Worm (Caenorhabditis elegans) whole organism, L2 larva: Measurements from ENCODE around the gene F47B7.2.

Source experiments
- F13H6.1 ChIP-seq: sonication (generic microtip); optimal IDR thresholded peaks from 2 replicates; lab custom pipeline; 2016; ENCODE audit warnings: missing genetic modification characterization, missing compliant biosample characterization
- alr-1 ChIP-seq: fragments of 150-350 bp; optimal IDR thresholded peaks from 2 replicates; lab custom pipeline; 2014; ENCODE audit warnings: missing biosample characterization, missing genetic modification characterization
- aly-2 ChIP-seq: fragments of 150-350 bp; optimal IDR thresholded peaks from 2 replicates; lab custom pipeline; 2014; ENCODE audit warnings: missing biosample characterization, missing genetic modification characterization
- ama-1 ChIP-seq: fragments of 150-350 bp; optimal IDR thresholded peaks from 2 replicates; lab custom pipeline; 2018; ENCODE audit warnings: inconsistent platforms
- blmp-1 ChIP-seq: sonication (generic microtip); optimal IDR thresholded peaks from 2 replicates; lab custom pipeline; 2017; ENCODE audit warnings: missing genetic modification characterization, mild to moderate bottlenecking, missing compliant biosample characterization, antibody characterized with exemption, moderate library complexity; ENCODE audit not compliant: insufficient read depth
- ceh-16 ChIP-seq: fragments of 150-350 bp; optimal IDR thresholded peaks from 2 replicates; lab custom pipeline; 2014; ENCODE audit warnings: missing biosample characterization, missing genetic modification characterization
- ceh-82 ChIP-seq: fragments of 150-350 bp; optimal IDR thresholded peaks from 2 replicates; lab custom pipeline; 2014; ENCODE audit warnings: missing biosample characterization, missing genetic modification characterization
- crh-2 ChIP-seq: sonication (generic microtip); optimal IDR thresholded peaks from 2 replicates; lab custom pipeline; 2017; ENCODE audit warnings: missing biosample characterization, missing genetic modification characterization
- dmd-4 ChIP-seq: sonication (generic microtip); optimal IDR thresholded peaks from 2 replicates; lab custom pipeline; 2017; ENCODE audit warnings: missing biosample characterization, missing genetic modification characterization
- egl-27 ChIP-seq: sonication (generic microtip); optimal IDR thresholded peaks from 3 replicates; lab custom pipeline; 2017; ENCODE audit warnings: missing biosample characterization, missing genetic modification reagents, missing genetic modification characterization
- elt-1 ChIP-seq: fragments of 150-350 bp; optimal IDR thresholded peaks from 2 replicates; lab custom pipeline; 2014; ENCODE audit warnings: missing biosample characterization, missing genetic modification characterization
- elt-3 ChIP-seq: sonication (generic microtip); optimal IDR thresholded peaks from 2 replicates; lab custom pipeline; 2017; ENCODE audit warnings: missing biosample characterization, missing genetic modification characterization
- fos-1 ChIP-seq: fragments of 150-350 bp; optimal IDR thresholded peaks from 2 replicates; lab custom pipeline; 2014; ENCODE audit warnings: missing biosample characterization, missing genetic modification characterization
- gmeb-1 ChIP-seq: fragments of 150-350 bp; optimal IDR thresholded peaks from 2 replicates; lab custom pipeline; 2014; ENCODE audit warnings: missing biosample characterization, missing genetic modification characterization
- lin-11 ChIP-seq: fragments of 150-350 bp; sonication (generic microtip); optimal IDR thresholded peaks from 2 replicates; lab custom pipeline; 2014; ENCODE audit warnings: missing biosample characterization, missing genetic modification characterization, inconsistent platforms, mixed read lengths
- lin-13 ChIP-seq: fragments of 150-350 bp; optimal IDR thresholded peaks from 2 replicates; lab custom pipeline; 2014; ENCODE audit warnings: missing biosample characterization, missing genetic modification reagents, missing genetic modification characterization
- lsy-2 ChIP-seq, 2 experiments: fragments of 150-350 bp in 1 of 2; sonication (generic microtip) in 1 of 2; optimal IDR thresholded peaks; 2 replicates each; lab custom pipeline; 2014 to 2017; ENCODE audit warnings: missing biosample characterization in 2 of 2, missing genetic modification characterization in 2 of 2
- mab-5 ChIP-seq: fragments of 150-350 bp; optimal IDR thresholded peaks from 2 replicates; lab custom pipeline; 2014; ENCODE audit warnings: missing biosample characterization, missing genetic modification characterization
- mbf-1 ChIP-seq: sonication (generic microtip); optimal IDR thresholded peaks from 2 replicates; lab custom pipeline; 2017; ENCODE audit warnings: missing biosample characterization, missing genetic modification characterization
- mdl-1 ChIP-seq, 2 experiments: fragments of 150-350 bp in 1 of 2; sonication (generic microtip) in 1 of 2; optimal IDR thresholded peaks; 2 replicates each; lab custom pipeline; 2017; ENCODE audit warnings: missing biosample characterization in 2 of 2, missing genetic modification characterization in 2 of 2
- nhr-10 ChIP-seq: sonication (generic microtip); optimal IDR thresholded peaks from 2 replicates; lab custom pipeline; 2017; ENCODE audit warnings: missing biosample characterization, missing genetic modification characterization
- nhr-11 ChIP-seq: fragments of 150-350 bp; optimal IDR thresholded peaks from 2 replicates; lab custom pipeline; 2014; ENCODE audit warnings: missing biosample characterization, missing genetic modification characterization
- nhr-12 ChIP-seq: fragments of 150-350 bp; optimal IDR thresholded peaks from 2 replicates; lab custom pipeline; 2014; ENCODE audit warnings: missing biosample characterization, missing genetic modification characterization
- nhr-129 ChIP-seq: fragments of 150-350 bp; optimal IDR thresholded peaks from 2 replicates; lab custom pipeline; 2014; ENCODE audit warnings: missing biosample characterization, missing genetic modification characterization
- nhr-21 ChIP-seq: fragments of 150-350 bp; optimal IDR thresholded peaks from 2 replicates; lab custom pipeline; 2014; ENCODE audit warnings: missing biosample characterization, missing genetic modification characterization
- nhr-23 ChIP-seq: fragments of 150-350 bp; optimal IDR thresholded peaks from 2 replicates; lab custom pipeline; 2014; ENCODE audit warnings: missing biosample characterization, missing genetic modification reagents, missing genetic modification characterization
- nhr-237 ChIP-seq: fragments of 150-350 bp; optimal IDR thresholded peaks from 2 replicates; lab custom pipeline; 2014; ENCODE audit warnings: missing biosample characterization, missing genetic modification characterization
- nhr-25 ChIP-seq: fragments of 150-350 bp; sonication (generic microtip); optimal IDR thresholded peaks from 3 replicates; lab custom pipeline; 2014; ENCODE audit warnings: missing biosample characterization, missing genetic modification characterization
- nhr-77 ChIP-seq: fragments of 150-350 bp; optimal IDR thresholded peaks from 2 replicates; lab custom pipeline; 2014; ENCODE audit warnings: missing biosample characterization, missing genetic modification characterization
- peb-1 ChIP-seq: fragments of 150-350 bp; optimal IDR thresholded peaks from 2 replicates; lab custom pipeline; 2014; ENCODE audit warnings: missing biosample characterization, missing genetic modification characterization
- sem-4 ChIP-seq: fragments of 150-350 bp; optimal IDR thresholded peaks from 2 replicates; lab custom pipeline; 2014; ENCODE audit warnings: missing biosample characterization, missing genetic modification reagents, missing genetic modification characterization
- skn-1 ChIP-seq: sonication (generic microtip); optimal IDR thresholded peaks from 2 replicates; lab custom pipeline; 2017; ENCODE audit warnings: missing biosample characterization, missing genetic modification characterization
- unc-55 ChIP-seq: fragments of 150-350 bp; sonication (generic microtip); optimal IDR thresholded peaks from 3 replicates; lab custom pipeline; 2014; ENCODE audit warnings: missing biosample characterization, missing genetic modification reagents, missing genetic modification characterization
- unc-62 ChIP-seq: fragments of 150-350 bp; optimal IDR thresholded peaks from 2 replicates; lab custom pipeline; 2014; ENCODE audit warnings: missing biosample characterization, missing genetic modification reagents, missing genetic modification characterization
- zag-1 ChIP-seq: fragments of 150-350 bp; optimal IDR thresholded peaks from 2 replicates; lab custom pipeline; 2014; ENCODE audit warnings: missing biosample characterization, missing genetic modification characterization
- ztf-1 ChIP-seq: fragments of 200-800 bp; sonication (Bioruptor generic); conservative IDR thresholded peaks from 2 replicates; pipeline ENCODE4 v1.3.6; 2022; ENCODE audit warnings: missing genetic modification characterization, missing compliant biosample characterization
- ztf-11 ChIP-seq: sonication (generic microtip); optimal IDR thresholded peaks from 2 replicates; lab custom pipeline; 2017; ENCODE audit warnings: missing biosample characterization, missing genetic modification characterization
- ztf-4 ChIP-seq: fragments of 150-350 bp; optimal IDR thresholded peaks from 2 replicates; lab custom pipeline; 2014; ENCODE audit warnings: missing biosample characterization, missing genetic modification characterization

F47B7.2 gene

DNA sequence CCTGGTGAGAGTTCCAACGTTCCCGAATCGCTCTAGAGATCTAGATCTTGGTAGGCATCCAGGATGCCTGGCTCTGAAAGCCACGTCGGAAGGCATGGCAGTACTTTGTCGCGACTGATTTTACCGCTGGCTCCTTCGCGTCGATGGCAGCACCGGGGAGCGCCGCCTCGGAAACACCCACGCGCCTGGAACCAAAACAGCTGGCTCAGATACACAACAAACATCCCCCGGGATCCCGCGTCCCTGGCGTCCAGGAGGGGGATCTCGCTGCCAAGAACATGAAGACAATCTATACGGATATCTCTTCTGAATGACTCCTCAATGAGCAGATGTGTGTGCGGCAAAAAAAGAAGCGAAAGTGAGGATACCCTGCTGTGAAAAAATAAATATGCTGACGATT, 39.2 kb upstream of the F47B7.2 start:
- TF ChIP-seq F13H6.1 (tag; lab: Kevin White, UChicago) (peak; percentile 18), lsy-2 (tag; optimal IDR thresholded peaks at IDR 0.05; lab: Kevin White, UChicago) (no peak), nhr-12 (tag; lab: Kevin White, UChicago) (no peak), gmeb-1 (no peak), dmd-4 (tag; lab: Kevin White, UChicago) (no peak), egl-27 (tag; lab: Kevin White, UChicago) (no peak)
- TF ChIP-seq, all 48 proteins: peak for 1

DNA sequence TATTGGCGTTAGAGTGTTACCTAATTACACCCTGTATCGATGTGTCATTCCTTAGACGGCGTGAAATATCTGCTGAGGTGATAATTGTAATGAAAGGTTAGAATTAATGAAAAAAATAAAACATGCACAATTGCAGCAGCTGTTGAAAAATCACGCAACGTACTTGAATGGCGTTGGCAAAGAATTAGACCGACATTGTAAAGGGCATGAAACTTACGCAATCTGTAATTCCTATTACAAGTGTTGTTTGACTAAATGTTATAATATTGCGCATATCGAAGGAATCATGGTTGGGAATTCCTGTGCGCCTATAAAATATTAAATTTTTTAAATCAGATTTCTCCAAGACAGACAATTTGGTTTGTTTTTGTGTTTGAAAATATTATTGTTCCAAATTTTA, 38.8 kb upstream of the F47B7.2 start, which contains the start of gene tag-18:
Gene tag-18, minus strand, starts transcription at position 305 of the 400 bp plus-strand sequence.
- TF ChIP-seq gmeb-1 (no peak), mab-5 (tag; lab: Kevin White, UChicago) (no peak), elt-3 (no peak), blmp-1 (tag; lab: Kevin White, UChicago) (no peak), mbf-1 (tag; lab: Kevin White, UChicago) (no peak), skn-1 (tag; lab: Kevin White, UChicago) (no peak), lsy-2 (tag; optimal IDR thresholded peaks at IDR 0.05; lab: Kevin White, UChicago) (no peak), unc-55 (GFP tag; lab: Kevin White, UChicago) (no peak), nhr-23 (tag; lab: Kevin White, UChicago) (no peak), F13H6.1 (tag; lab: Kevin White, UChicago) (no peak), ztf-11 (tag; lab: Kevin White, UChicago) (no peak)

DNA sequence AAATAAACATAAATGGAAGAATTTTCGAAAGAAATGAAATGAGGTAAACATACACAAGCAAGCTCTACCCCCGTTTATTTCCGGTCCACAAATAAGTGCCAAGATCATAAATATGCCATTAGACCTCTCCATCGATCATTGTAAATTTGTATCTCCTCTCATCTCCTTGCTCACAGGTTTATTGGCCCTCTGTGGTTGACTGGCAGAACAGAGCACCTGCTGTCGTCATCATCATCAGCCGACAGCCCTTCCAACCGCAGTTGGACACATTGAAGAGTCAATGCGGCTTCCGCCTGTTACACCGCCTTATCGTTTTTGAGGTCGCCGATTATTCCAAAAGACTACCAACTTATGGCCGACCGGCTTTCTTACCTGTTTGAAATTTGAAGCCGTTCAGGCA, 33.9 kb upstream of the F47B7.2 start:
- no peak for TF ChIP-seq elt-1 (tag; lab: Kevin White, UChicago)
- TF ChIP-seq nhr-10, result no peak
- no peak for TF ChIP-seq ztf-4 (tag; lab: Kevin White, UChicago)
- TF ChIP-seq mdl-1 (tag; optimal IDR thresholded peaks at IDR 0.05; lab: Kevin White, UChicago), result no peak
- TF ChIP-seq nhr-77 (tag; lab: Kevin White, UChicago), result no peak

DNA sequence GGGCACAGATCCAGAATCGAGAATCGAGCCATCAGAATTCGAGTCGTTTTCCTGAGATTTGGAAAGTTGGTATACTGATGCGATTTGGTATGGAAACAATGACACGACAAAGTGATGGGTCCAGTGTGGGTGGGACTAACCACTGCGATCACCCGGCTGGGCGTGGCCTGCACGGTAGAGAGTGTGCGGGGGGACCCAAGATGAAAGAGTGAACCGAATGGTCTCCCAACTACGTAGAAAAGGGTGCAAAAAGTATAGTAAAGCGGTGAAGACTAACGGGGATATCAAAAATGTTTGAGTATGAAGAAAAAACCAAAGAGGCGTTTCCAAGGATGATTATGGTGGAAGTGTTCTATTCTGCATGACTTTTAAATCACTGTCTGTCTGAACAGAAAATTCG, 30.3 kb upstream of the F47B7.2 start, which contains the start of gene fkh-2:
Gene fkh-2, minus strand, starts transcription at position 101 of the 400 bp plus-strand sequence.
- TF ChIP-seq mab-5 (tag; lab: Kevin White, UChicago), result no peak
- TF ChIP-seq skn-1 (tag; lab: Kevin White, UChicago), result no peak
- TF ChIP-seq nhr-23 (tag; lab: Kevin White, UChicago), result no peak
- no peak for TF ChIP-seq nhr-21
- no peak for TF ChIP-seq gmeb-1
- TF ChIP-seq lin-11 (tag; lab: Kevin White, UChicago), result no peak
- no peak for TF ChIP-seq alr-1 (tag; lab: Kevin White, UChicago)
- TF ChIP-seq nhr-12 (tag; lab: Kevin White, UChicago), result no peak
- TF ChIP-seq zag-1 (tag; lab: Kevin White, UChicago), result no peak
- no peak for TF ChIP-seq mbf-1 (tag; lab: Kevin White, UChicago)
- TF ChIP-seq ama-1 (lab: Kevin White, UChicago), result no peak
- no peak for TF ChIP-seq ztf-1 (GFP tag; lab: Robert Waterston, UW)
- TF ChIP-seq nhr-10, result no peak
- no peak for TF ChIP-seq lsy-2 (tag; optimal IDR thresholded peaks at IDR 0.05; lab: Kevin White, UChicago)
- no peak for TF ChIP-seq F13H6.1 (tag; lab: Kevin White, UChicago)
- no peak for TF ChIP-seq sem-4 (tag; lab: Kevin White, UChicago)
- no peak for TF ChIP-seq ceh-16
- no peak for TF ChIP-seq unc-55 (GFP tag; lab: Kevin White, UChicago)
- TF ChIP-seq ztf-4 (tag; lab: Kevin White, UChicago), result no peak
- TF ChIP-seq nhr-129, result no peak

DNA sequence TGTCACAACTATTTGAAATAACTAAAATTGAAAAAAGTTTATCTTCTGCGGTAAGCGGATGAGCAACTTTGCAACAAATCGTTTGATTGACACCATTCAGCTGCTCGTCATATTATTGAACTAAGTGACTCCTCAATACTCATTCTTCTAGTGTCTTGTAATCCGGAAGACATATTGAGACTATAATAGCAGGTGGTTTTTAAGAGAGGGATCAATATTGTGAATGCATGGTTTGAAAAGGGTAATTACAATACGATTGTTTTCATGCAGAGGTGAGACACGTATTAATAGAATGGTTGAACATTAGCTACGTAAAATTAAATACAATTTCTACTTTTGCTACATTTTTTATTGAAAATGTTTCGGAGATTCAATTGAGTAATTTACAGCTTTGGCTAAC, 29.4 kb upstream of the F47B7.2 start:
- no peak for TF ChIP-seq crh-2 (tag; lab: Kevin White, UChicago)
- no peak for TF ChIP-seq dmd-4 (tag; lab: Kevin White, UChicago)
- TF ChIP-seq gmeb-1, result no peak
- TF ChIP-seq nhr-11 (tag; lab: Kevin White, UChicago), result no peak
- TF ChIP-seq nhr-12 (tag; lab: Kevin White, UChicago), result no peak
- TF ChIP-seq, all 48 proteins: peak for 0

DNA sequence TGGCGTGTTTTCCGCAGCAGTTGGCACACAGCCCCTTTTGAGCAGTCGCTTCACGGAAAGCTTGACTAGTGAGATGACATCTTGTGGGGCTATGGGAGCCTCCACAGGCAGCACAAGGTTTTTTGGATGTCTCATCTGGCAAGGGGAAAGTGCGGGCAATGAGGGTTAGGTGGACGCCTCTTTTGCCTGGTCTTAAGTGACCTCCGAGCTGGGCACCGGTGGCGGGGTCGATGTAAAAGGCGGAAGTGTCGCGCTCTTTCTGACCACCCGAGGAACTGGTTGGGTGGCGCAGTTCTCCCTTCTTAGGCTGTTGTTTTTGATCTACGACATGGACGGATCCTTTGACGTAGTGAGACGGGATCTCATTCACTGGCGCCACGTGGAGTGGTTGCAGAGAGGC, 21.2 kb upstream of the F47B7.2 start:
- TF ChIP-seq lin-13 (GFP tag; lab: Kevin White, UChicago), result no peak
- no peak for TF ChIP-seq nhr-237 (tag; lab: Kevin White, UChicago)
- no peak for TF ChIP-seq blmp-1 (tag; lab: Kevin White, UChicago)
- no peak for TF ChIP-seq fos-1 (tag; lab: Kevin White, UChicago)
- TF ChIP-seq mab-5 (tag; lab: Kevin White, UChicago), result no peak
- TF ChIP-seq peb-1, result no peak
- no peak for TF ChIP-seq egl-27 (tag; lab: Kevin White, UChicago)
- TF ChIP-seq mdl-1 (tag; optimal IDR thresholded peaks at IDR 0.05; lab: Kevin White, UChicago), result no peak
- no peak for TF ChIP-seq mbf-1 (tag; lab: Kevin White, UChicago)
- TF ChIP-seq dmd-4 (tag; lab: Kevin White, UChicago), result no peak
- TF ChIP-seq lsy-2 (tag; optimal IDR thresholded peaks at IDR 0.05; lab: Kevin White, UChicago), result no peak
- TF ChIP-seq lin-11 (tag; lab: Kevin White, UChicago), result no peak
- TF ChIP-seq zag-1 (tag; lab: Kevin White, UChicago), result no peak
- no peak for TF ChIP-seq crh-2 (tag; lab: Kevin White, UChicago)
- TF ChIP-seq ztf-11 (tag; lab: Kevin White, UChicago), result no peak
- no peak for TF ChIP-seq unc-62
- TF ChIP-seq aly-2 (tag; lab: Kevin White, UChicago), result no peak
- TF ChIP-seq nhr-25, result no peak
- no peak for TF ChIP-seq elt-1 (tag; lab: Kevin White, UChicago)
- TF ChIP-seq ceh-82 (tag; lab: Kevin White, UChicago), result no peak
- TF ChIP-seq, all 48 proteins: peak for 0
